Fruit fly (Drosophila melanogaster) whole organism, embryonic: ENCODE results near the gene aph-1.

Source experiments
- Blimp-1 ChIP-seq: fragments of 200-800 bp; sonication (Bioruptor generic); optimal IDR thresholded peaks from 3 replicates; lab custom pipeline; 2018; ENCODE audit warnings: missing biosample characterization, missing genetic modification characterization, mild to moderate bottlenecking, moderate library complexity, missing genetic modification reagents
- CG10267 ChIP-seq: fragments of 200-800 bp; sonication (Bioruptor generic); optimal IDR thresholded peaks from 2 replicates; lab custom pipeline; 2018; ENCODE audit warnings: missing biosample characterization, mild to moderate bottlenecking, missing genetic modification characterization, moderate library complexity
- CG10462 ChIP-seq: fragments of 200-800 bp; sonication (Bioruptor generic); optimal IDR thresholded peaks from 2 replicates; lab custom pipeline; 2016; ENCODE audit warnings: missing biosample characterization, missing genetic modification characterization
- CG12155 ChIP-seq: fragments of 200-800 bp; sonication (Bioruptor generic); optimal IDR thresholded peaks from 3 replicates; lab custom pipeline; 2016; ENCODE audit warnings: missing biosample characterization, missing genetic modification characterization
- CG12942 ChIP-seq: fragments of 200-800 bp; sonication (Bioruptor generic); optimal IDR thresholded peaks from 3 replicates; lab custom pipeline; 2016; ENCODE audit warnings: missing biosample characterization, missing genetic modification characterization
- CG13296 ChIP-seq: fragments of 200-800 bp; sonication (Bioruptor generic); optimal IDR thresholded peaks from 3 replicates; lab custom pipeline; 2018; ENCODE audit warnings: missing biosample characterization, mild to moderate bottlenecking, missing genetic modification characterization
- CG13894 ChIP-seq: fragments of 200-800 bp; sonication (Bioruptor generic); optimal IDR thresholded peaks from 3 replicates; lab custom pipeline; 2018; ENCODE audit warnings: missing biosample characterization, mild to moderate bottlenecking, missing genetic modification characterization, moderate library complexity
- CG14710 ChIP-seq: fragments of 200-800 bp; sonication (Bioruptor generic); optimal IDR thresholded peaks from 3 replicates; lab custom pipeline; 2019; ENCODE audit warnings: missing biosample characterization, mild to moderate bottlenecking, missing genetic modification characterization, moderate library complexity
- CG14965 ChIP-seq: fragments of 200-800 bp; sonication (Bioruptor generic); optimal IDR thresholded peaks from 2 replicates; lab custom pipeline; 2016; ENCODE audit warnings: missing biosample characterization, missing genetic modification characterization, borderline replicate concordance
- CG15073 ChIP-seq: fragments of 200-800 bp; sonication (Bioruptor generic); optimal IDR thresholded peaks from 2 replicates; lab custom pipeline; 2016; ENCODE audit warnings: missing biosample characterization, missing genetic modification characterization
- CG1602 ChIP-seq: fragments of 200-800 bp; sonication (Bioruptor generic); optimal IDR thresholded peaks from 3 replicates; lab custom pipeline; 2016; ENCODE audit warnings: missing biosample characterization, missing genetic modification characterization
- CG16813 ChIP-seq: fragments of 200-800 bp; sonication (Bioruptor generic); IDR thresholded peaks from 3 replicates; pipeline ENCODE4 v1.3.6; 2022; ENCODE audit warnings: missing biosample characterization, missing genetic modification characterization; ENCODE audit not compliant: partially characterized antibody
- CG2116 ChIP-seq: fragments of 200-800 bp; sonication (Bioruptor generic); optimal IDR thresholded peaks from 3 replicates; lab custom pipeline; 2018; ENCODE audit warnings: missing biosample characterization, mild to moderate bottlenecking, missing genetic modification characterization
- CG3281 ChIP-seq: fragments of 200-800 bp; sonication (Bioruptor generic); optimal IDR thresholded peaks from 3 replicates; lab custom pipeline; 2017; ENCODE audit warnings: missing biosample characterization, mild to moderate bottlenecking, missing genetic modification characterization
- CG6254 ChIP-seq: fragments of 200-800 bp; sonication (Bioruptor generic); optimal IDR thresholded peaks from 3 replicates; lab custom pipeline; 2017; ENCODE audit warnings: mild to moderate bottlenecking, missing biosample characterization, missing genetic modification reagents, missing genetic modification characterization
- CG6654 ChIP-seq: fragments of 200-800 bp; sonication (Bioruptor generic); optimal IDR thresholded peaks from 2 replicates; lab custom pipeline; 2017; ENCODE audit warnings: missing biosample characterization, mild to moderate bottlenecking, missing genetic modification characterization
- CG6813 ChIP-seq: fragments of 200-800 bp; sonication (Bioruptor generic); optimal IDR thresholded peaks from 2 replicates; lab custom pipeline; 2017; ENCODE audit warnings: missing biosample characterization, missing genetic modification characterization, mild to moderate bottlenecking, moderate library complexity, missing genetic modification reagents
- CG8359 ChIP-seq: fragments of 200-800 bp; sonication (Bioruptor generic); optimal IDR thresholded peaks from 2 replicates; lab custom pipeline; 2017; ENCODE audit warnings: missing biosample characterization, mild to moderate bottlenecking, missing genetic modification characterization, borderline replicate concordance
- CG8388 ChIP-seq: fragments of 200-800 bp; sonication (Bioruptor generic); optimal IDR thresholded peaks from 2 replicates; lab custom pipeline; 2019; ENCODE audit warnings: missing biosample characterization, mild to moderate bottlenecking, missing genetic modification characterization, moderate library complexity
- CrebB ChIP-seq: fragments of 200-800 bp; sonication (Bioruptor generic); optimal IDR thresholded peaks from 3 replicates; lab custom pipeline; 2018; ENCODE audit warnings: missing biosample characterization, mild to moderate bottlenecking, missing genetic modification characterization
- Doc2 ChIP-seq: fragments of 200-800 bp; sonication (Bioruptor generic); IDR thresholded peaks from 2 replicates; pipeline ENCODE4 v1.3.6; 2022; ENCODE audit warnings: missing biosample characterization, missing genetic modification characterization
- Dref ChIP-seq: fragments of 200-800 bp; sonication (Bioruptor generic); IDR thresholded peaks from 2 replicates; pipeline ENCODE4 v1.3.6; 2022; ENCODE audit warnings: missing biosample characterization, missing genetic modification characterization
- Fer1 ChIP-seq: fragments of 200-800 bp; sonication (Bioruptor generic); optimal IDR thresholded peaks from 2 replicates; lab custom pipeline; 2017; ENCODE audit warnings: missing biosample characterization, mild to moderate bottlenecking, missing genetic modification characterization
- H15 ChIP-seq: fragments of 200-800 bp; sonication (Bioruptor generic); IDR thresholded peaks from 3 replicates; pipeline ENCODE4 v1.3.6; 2022; ENCODE audit warnings: missing biosample characterization, missing genetic modification characterization
- HLH3B ChIP-seq: fragments of 200-800 bp; sonication (Bioruptor generic); IDR thresholded peaks from 2 replicates; pipeline ENCODE4 v1.3.6; 2022; ENCODE audit warnings: missing biosample characterization, missing genetic modification characterization
- Hr39 ChIP-seq: fragments of >200 bp; optimal IDR thresholded peaks from 2 replicates; lab custom pipeline; 2017
- Lim3 ChIP-seq: fragments of 200-800 bp; sonication (Bioruptor generic); IDR thresholded peaks from 2 replicates; pipeline ENCODE4 v1.3.6; 2022; ENCODE audit warnings: missing biosample characterization, missing genetic modification characterization
- Lpt ChIP-seq: fragments of >200 bp; optimal IDR thresholded peaks from 2 replicates; lab custom pipeline; 2018; ENCODE audit warnings: missing biosample characterization, missing genetic modification characterization
- MTF-1 ChIP-seq: fragments of 200-800 bp; sonication (Bioruptor generic); optimal IDR thresholded peaks from 2 replicates; lab custom pipeline; 2018; ENCODE audit warnings: missing biosample characterization, mild to moderate bottlenecking, missing genetic modification characterization, borderline replicate concordance
- NK7.1 ChIP-seq: fragments of 200-800 bp; sonication (Bioruptor generic); optimal IDR thresholded peaks from 3 replicates; lab custom pipeline; 2016; ENCODE audit warnings: missing biosample characterization, missing genetic modification characterization
- Neu2 ChIP-seq: fragments of 200-800 bp; sonication (Bioruptor generic); optimal IDR thresholded peaks from 3 replicates; lab custom pipeline; 2016; ENCODE audit warnings: missing biosample characterization, missing genetic modification characterization, borderline replicate concordance
- Nf-YA ChIP-seq: fragments of 200-800 bp; sonication (Bioruptor generic); IDR thresholded peaks from 2 replicates; pipeline ENCODE4 v1.3.6; 2022; ENCODE audit warnings: missing biosample characterization, missing genetic modification characterization
- Nf-YB ChIP-seq: fragments of 200-800 bp; sonication (Bioruptor generic); optimal IDR thresholded peaks from 3 replicates; lab custom pipeline; 2019; ENCODE audit warnings: missing biosample characterization, mild to moderate bottlenecking, missing genetic modification characterization, moderate library complexity
- Pdp1 ChIP-seq, 2 experiments: fragments of 200-800 bp; sonication (Bioruptor generic); optimal IDR thresholded peaks; 3 replicates each; lab custom pipeline; 2016; ENCODE audit warnings: missing biosample characterization in 2 of 2, missing genetic modification characterization in 2 of 2, mild to moderate bottlenecking in 1 of 2, moderate library complexity in 1 of 2
- en ChIP-seq: fragments of 200-800 bp; sonication (Bioruptor generic); optimal IDR thresholded peaks from 2 replicates; lab custom pipeline; 2016; ENCODE audit warnings: missing biosample characterization, missing genetic modification characterization
- eyg ChIP-seq: fragments of 200-800 bp; sonication (Bioruptor generic); optimal IDR thresholded peaks from 3 replicates; lab custom pipeline; 2016; ENCODE audit warnings: missing biosample characterization, missing genetic modification characterization
- fd64A ChIP-seq: fragments of 200-800 bp; sonication (Bioruptor generic); optimal IDR thresholded peaks from 3 replicates; lab custom pipeline; 2018; ENCODE audit warnings: missing biosample characterization, mild to moderate bottlenecking, missing genetic modification characterization
- gsb ChIP-seq: fragments of 200-800 bp; sonication (Bioruptor generic); IDR thresholded peaks from 2 replicates; pipeline ENCODE4 v1.3.6; 2022; ENCODE audit warnings: missing biosample characterization, missing genetic modification characterization
- insv ChIP-seq, 2 experiments: fragments of 200-800 bp; sonication (Bioruptor generic); optimal IDR thresholded peaks; 3 replicates each; lab custom pipeline; 2016 to 2018; ENCODE audit warnings: missing biosample characterization in 2 of 2, missing genetic modification characterization in 2 of 2
- inv ChIP-seq: fragments of 200-800 bp; sonication (Bioruptor generic); IDR thresholded peaks from 2 replicates; pipeline ENCODE4 v1.3.6; 2022; ENCODE audit warnings: missing biosample characterization, missing genetic modification characterization; ENCODE audit not compliant: partially characterized antibody
- jing ChIP-seq: fragments of 200-800 bp; sonication (Bioruptor generic); optimal IDR thresholded peaks from 2 replicates; lab custom pipeline; 2018; ENCODE audit warnings: missing biosample characterization, mild to moderate bottlenecking, missing genetic modification characterization
- kah ChIP-seq: fragments of 200-800 bp; sonication (Bioruptor generic); optimal IDR thresholded peaks from 2 replicates; lab custom pipeline; 2018; ENCODE audit warnings: missing biosample characterization, mild to moderate bottlenecking, missing genetic modification characterization
- klu ChIP-seq: fragments of 200-800 bp; sonication (Bioruptor generic); IDR thresholded peaks from 2 replicates; pipeline ENCODE4 v1.3.6; 2022; ENCODE audit warnings: missing biosample characterization, missing genetic modification characterization
- lilli ChIP-seq: fragments of 200-800 bp; sonication (Bioruptor generic); optimal IDR thresholded peaks from 3 replicates; lab custom pipeline; 2016; ENCODE audit warnings: missing biosample characterization, missing genetic modification characterization
- lmd ChIP-seq: fragments of 200-800 bp; sonication (Bioruptor generic); IDR thresholded peaks from 2 replicates; pipeline ENCODE4 v1.3.6; 2022; ENCODE audit warnings: missing biosample characterization, missing genetic modification characterization
- peb ChIP-seq: fragments of 200-800 bp; sonication (Bioruptor generic); IDR thresholded peaks from 2 replicates; pipeline ENCODE4 v1.3.6; 2022; ENCODE audit warnings: missing biosample characterization, missing genetic modification characterization
- pfk ChIP-seq: fragments of 200-800 bp; sonication (Bioruptor generic); optimal IDR thresholded peaks from 2 replicates; lab custom pipeline; 2018; ENCODE audit warnings: missing biosample characterization, mild to moderate bottlenecking, missing genetic modification characterization, moderate library complexity
- sim ChIP-seq: fragments of 200-800 bp; sonication (Bioruptor generic); IDR thresholded peaks from 2 replicates; pipeline ENCODE4 v1.3.6; 2022; ENCODE audit warnings: missing biosample characterization, missing genetic modification characterization
- vfl ChIP-seq: fragments of 200-800 bp; sonication (Bioruptor generic); optimal IDR thresholded peaks from 2 replicates; lab custom pipeline; 2016; ENCODE audit warnings: missing biosample characterization, missing genetic modification characterization

Gene aph-1

DNA sequence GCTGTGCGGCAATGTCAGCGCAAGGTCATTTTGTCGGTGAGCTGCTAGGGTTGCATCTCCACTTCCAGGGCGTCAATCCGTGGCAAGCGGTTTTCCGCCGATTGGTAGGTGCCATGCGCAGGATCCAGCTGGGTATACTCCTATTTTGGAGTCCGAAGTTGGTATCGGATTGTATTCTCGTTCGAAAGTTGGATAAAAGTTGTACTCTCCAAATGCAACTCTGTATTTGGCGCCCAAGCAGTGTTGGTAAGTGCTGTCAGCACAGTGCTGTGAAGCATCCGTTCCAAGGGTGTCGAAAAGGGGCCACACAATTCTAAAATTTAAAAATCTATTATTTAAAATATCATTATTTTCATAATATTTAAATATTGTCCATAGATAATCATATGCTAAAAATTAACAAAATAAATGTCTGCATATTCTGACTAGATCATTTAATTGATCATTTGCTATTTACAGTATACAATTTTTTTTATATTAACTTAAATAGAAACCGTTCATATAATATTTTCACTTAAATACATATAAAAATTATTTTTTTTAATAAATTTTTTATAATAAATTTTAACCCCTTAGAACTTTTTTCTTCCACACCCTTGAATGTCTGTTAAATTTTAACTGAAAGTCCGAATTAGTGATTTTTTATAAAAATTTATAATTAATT, 17.4 kb upstream of the aph-1 start (continued):
- no peak for TF ChIP-seq Lpt
- peak; percentile 96 for TF ChIP-seq CG10267
- peak; percentile 99 for TF ChIP-seq CG2116 (GFP tag; lab: Kevin White, UChicago)
- TF ChIP-seq sim (GFP tag; lab: Robert Waterston, UW): peak; percentile 33; the same call in 1 of the 2 replicates
- TF ChIP-seq CG14965: no peak
- peak; percentile 89 for TF ChIP-seq Fer1 (GFP tag; lab: Kevin White, UChicago)
- TF ChIP-seq CG10462: peak; percentile 70
- TF ChIP-seq H15 (GFP tag; lab: Robert Waterston, UW): peak; percentile 77
- TF ChIP-seq CG6254 (GFP tag; lab: Kevin White, UChicago): no peak
- peak; percentile 73 for TF ChIP-seq gsb (GFP tag; lab: Robert Waterston, UW)
- TF ChIP-seq Nf-YA (GFP tag; lab: Robert Waterston, UW): peak; percentile 64; the same call in 1 of the 2 replicates
- peak; percentile 77 for TF ChIP-seq Blimp-1 (GFP tag; lab: Kevin White, UChicago)
- peak; percentile 80 for TF ChIP-seq CG1602 (GFP tag; lab: Kevin White, UChicago)
- peak; percentile 84 for TF ChIP-seq CG12942 (GFP tag; lab: Kevin White, UChicago)
- TF ChIP-seq Lim3 (GFP tag; lab: Robert Waterston, UW): no peak
- TF ChIP-seq vfl (GFP tag; lab: Kevin White, UChicago): peak; percentile 83
- peak in 1 of 2 experiments; percentile 67 for TF ChIP-seq insv (GFP tag; optimal IDR thresholded peaks at IDR 0.05; lab: Kevin White, UChicago)
- peak; percentile 94 for TF ChIP-seq CG13894 (tag; lab: Kevin White, UChicago)
- TF ChIP-seq CG13296: peak; percentile 89
- no peak for TF ChIP-seq CG8359 (GFP tag; lab: Kevin White, UChicago)
- peak; percentile 65 to 79 for TF ChIP-seq Pdp1 (GFP tag; optimal IDR thresholded peaks at IDR 0.05; lab: Kevin White, UChicago)
- peak; percentile 69 for TF ChIP-seq NK7.1 (GFP tag; lab: Kevin White, UChicago)
- TF ChIP-seq jing (GFP tag; lab: Kevin White, UChicago): peak; percentile 60
- peak; percentile 88 for TF ChIP-seq HLH3B
- peak; percentile 87 for TF ChIP-seq CG8388 (GFP tag; lab: Kevin White, UChicago)
- peak; percentile 92 for TF ChIP-seq lilli (GFP tag; lab: Kevin White, UChicago)
- TF ChIP-seq eyg (GFP tag; lab: Kevin White, UChicago): peak; percentile 47
- TF ChIP-seq Nf-YB: peak; percentile 67
- TF ChIP-seq CG15073 (GFP tag; lab: Kevin White, UChicago): no peak
- TF ChIP-seq CG6813 (GFP tag; lab: Kevin White, UChicago): peak; percentile 59
- TF ChIP-seq en (GFP tag; lab: Kevin White, UChicago): peak; percentile 51
- TF ChIP-seq peb: peak; percentile 50; the same call in 1 of the 2 replicates
- TF ChIP-seq Neu2 (GFP tag; lab: Kevin White, UChicago): peak; percentile 40
- TF ChIP-seq Doc2 (GFP tag; lab: Robert Waterston, UW): peak; percentile 18; the same call in 1 of the 2 replicates
- peak; percentile 51 for TF ChIP-seq kah (GFP tag; lab: Kevin White, UChicago)
- TF ChIP-seq fd64A: peak; percentile 31
- TF ChIP-seq Dref (GFP tag; lab: Robert Waterston, UW): peak; percentile 54
- TF ChIP-seq CG3281 (GFP tag; lab: Kevin White, UChicago): peak; percentile 96
- peak; percentile 81 for TF ChIP-seq klu
- peak; percentile 64 for TF ChIP-seq MTF-1 (GFP tag; lab: Kevin White, UChicago)
- peak; percentile 90 for TF ChIP-seq CG12155 (GFP tag; lab: Kevin White, UChicago)
- TF ChIP-seq CG14710 (tag; lab: Kevin White, UChicago): peak; percentile 80
- TF ChIP-seq inv: peak; percentile 36; the same call in 1 of the 2 replicates
- TF ChIP-seq Hr39 (lab: Kevin White, UChicago): no peak
- TF ChIP-seq pfk (GFP tag; lab: Kevin White, UChicago): peak; percentile 60
- TF ChIP-seq CG6654: peak; percentile 56
- peak; percentile 50; the same call in 2 of the 3 replicates for TF ChIP-seq CG16813 (GFP tag; lab: Robert Waterston, UW)
- TF ChIP-seq CrebB (tag; lab: Kevin White, UChicago): peak; percentile 69
- peak; percentile 88 for TF ChIP-seq lmd
